Fruit fly (Drosophila melanogaster): Measurements from ENCODE around the gene Cftr.

Cftr gene

DNA sequence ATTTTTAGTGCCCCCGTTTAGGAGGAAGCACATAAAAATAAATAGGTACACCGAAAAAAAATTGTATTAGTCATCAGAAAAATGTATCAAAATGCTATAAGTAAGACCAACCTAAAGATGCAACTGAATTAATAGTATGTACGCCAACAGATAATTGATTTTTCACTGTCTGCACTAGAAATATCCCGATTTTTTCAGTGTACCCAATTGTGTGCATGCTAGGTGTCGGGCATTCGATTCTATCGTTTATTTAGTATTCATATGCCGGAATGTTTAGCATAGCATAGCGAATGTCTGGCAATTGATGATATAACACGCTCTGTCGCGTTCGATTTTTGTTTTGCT is 23.7 kb upstream of the Cftr start (continued):
- TF ChIP-seq Xbp1 (GFP tag; optimal IDR thresholded peaks at IDR 0.05) (peak; percentile 91), CG8281 (tag; optimal IDR thresholded peaks at IDR 0.05) (peak; percentile 63), CG10431 (GFP tag; optimal IDR thresholded peaks at IDR 0.05) (no peak), bsh (GFP tag; optimal IDR thresholded peaks at IDR 0.05) (peak; percentile 6 to 89), ssp (GFP tag; IDR thresholded peaks at IDR 0.05) (peak; percentile 79), CG13775 (GFP tag; optimal IDR thresholded peaks at IDR 0.05) (peak; percentile 70), sens-2 (GFP tag; IDR thresholded peaks at IDR 0.05) (peak; percentile 83), CG8290 (GFP tag; optimal IDR thresholded peaks at IDR 0.05) (peak; percentile 26), CG8290 (tag; optimal IDR thresholded peaks at IDR 0.05) (peak in 1 of 2 experiments; percentile 95), disco-r (GFP tag; optimal IDR thresholded peaks at IDR 0.05) (peak; percentile 85), btn (GFP tag; optimal IDR thresholded peaks at IDR 0.05) (peak; percentile 84), Gsc (GFP tag; IDR thresholded peaks at IDR 0.05) (no peak), Ptx1 (GFP tag; IDR thresholded peaks at IDR 0.05) (peak; percentile 93), abd-A (tag; optimal IDR thresholded peaks at IDR 0.05) (peak; percentile 71), YL-1 (GFP tag; optimal IDR thresholded peaks at IDR 0.05) (peak; percentile 43), odd (GFP tag; optimal IDR thresholded peaks at IDR 0.05) (peak; percentile 75), sd (tag; optimal IDR thresholded peaks at IDR 0.05) (peak; percentile 88), CG1792 (GFP tag; optimal IDR thresholded peaks at IDR 0.05) (peak; percentile 81), eyg (GFP tag; optimal IDR thresholded peaks at IDR 0.05) (peak; percentile 82), Dref (GFP tag; IDR thresholded peaks at IDR 0.05) (no peak), CG15269 (tag; optimal IDR thresholded peaks at IDR 0.05) (peak; percentile 91), B-H2 (GFP tag; optimal IDR thresholded peaks at IDR 0.05) (no peak), sima (GFP tag; optimal IDR thresholded peaks at IDR 0.05) (peak; percentile 45), CG30403 (GFP tag; optimal IDR thresholded peaks at IDR 0.05) (peak; percentile 91), CG2116 (GFP tag; optimal IDR thresholded peaks at IDR 0.05) (peak; percentile 47), CTCF (GFP tag; optimal IDR thresholded peaks at IDR 0.05) (peak; percentile 28), C15 (GFP tag; IDR thresholded peaks at IDR 0.05) (peak; percentile 67; the same call in 1 of the 3 replicates), ERR (GFP tag; optimal IDR thresholded peaks at IDR 0.05) (peak; percentile 88), hb (GFP tag; IDR thresholded peaks at IDR 0.05; ENCODE audit: partially characterized antibody) (no peak), tap (tag; optimal IDR thresholded peaks at IDR 0.05) (peak; percentile 85), lmd (GFP tag; IDR thresholded peaks at IDR 0.05) (peak; percentile 90), Myb (GFP tag; optimal IDR thresholded peaks at IDR 0.05) (peak; percentile 73), E2f2 (GFP tag; IDR thresholded peaks at IDR 0.05) (peak; percentile 69), CG18262 (tag; optimal IDR thresholded peaks at IDR 0.05) (peak; percentile 77), CG8388 (GFP tag; optimal IDR thresholded peaks at IDR 0.05) (peak; percentile 82), CG10147 (GFP tag; optimal IDR thresholded peaks at IDR 0.05) (peak; percentile 67), mam (GFP tag; optimal IDR thresholded peaks at IDR 0.05) (peak; percentile 93), CG8478 (optimal IDR thresholded peaks at IDR 0.05) (no peak), pros (GFP tag; optimal IDR thresholded peaks at IDR 0.05) (no peak), CG31224 (GFP tag; IDR thresholded peaks at IDR 0.05) (peak; percentile 77), CG33213 (GFP tag; optimal IDR thresholded peaks at IDR 0.05) (peak; percentile 87), Dp (GFP tag; optimal IDR thresholded peaks at IDR 0.05) (no peak), prd (optimal IDR thresholded peaks at IDR 0.05) (no peak), prd (GFP tag; IDR thresholded peaks at IDR 0.05) (peak; percentile 91), Nf-YC (tag; optimal IDR thresholded peaks at IDR 0.05) (peak; percentile 66), CG10462 (GFP tag; optimal IDR thresholded peaks at IDR 0.05) (peak; percentile 63), vvl (GFP tag; IDR thresholded peaks at IDR 0.05) (peak; percentile 95), CG16813 (GFP tag; IDR thresholded peaks at IDR 0.05; ENCODE audit: partially characterized antibody) (no peak), amos (GFP tag; IDR thresholded peaks at IDR 0.05; ENCODE audit: partially characterized antibody) (no peak), tin (GFP tag; optimal IDR thresholded peaks at IDR 0.05) (peak; percentile 89), CG4328 (GFP tag; optimal IDR thresholded peaks at IDR 0.05) (peak; percentile 70), Gug (GFP tag; IDR thresholded peaks at IDR 0.05) (peak; percentile 88), hkb (optimal IDR thresholded peaks at IDR 0.05) (no peak), hkb (GFP tag; IDR thresholded peaks at IDR 0.05) (peak; percentile 94)
